Worm (Caenorhabditis elegans): ENCODE results near the gene T06E6.10.

DNA sequence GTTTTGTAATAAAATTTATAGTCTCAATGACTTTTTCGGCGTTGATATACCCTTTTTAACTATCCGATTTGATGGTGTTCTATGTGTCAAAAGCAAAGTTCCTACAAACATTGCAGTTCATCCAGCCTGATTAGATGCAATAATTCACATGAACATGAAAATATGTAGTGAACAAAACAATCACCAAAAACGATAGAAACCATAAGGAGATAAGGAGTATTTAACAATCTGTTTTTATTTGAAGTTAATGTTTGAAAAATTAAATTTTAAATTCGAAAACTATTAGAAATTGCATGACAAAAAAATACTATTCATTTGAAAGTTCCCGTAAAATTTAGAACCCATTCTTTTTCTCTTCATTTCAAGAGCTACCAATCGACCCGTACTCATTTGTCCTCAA is 9.0 kb downstream of the T06E6.10 start, which contains the start of gene fbxa-209:
- TF ChIP-seq nhr-237 (tag; optimal IDR thresholded peaks at IDR 0.05) (no peak), egl-27 (tag; optimal IDR thresholded peaks at IDR 0.05) (no peak), elt-3 (tag; optimal IDR thresholded peaks at IDR 0.05) (no peak), lin-39 (tag; optimal IDR thresholded peaks at IDR 0.05) (no peak), ama-1 (optimal IDR thresholded peaks at IDR 0.05) (no peak), mab-5 (tag; optimal IDR thresholded peaks at IDR 0.05) (no peak), unc-55 (GFP tag; optimal IDR thresholded peaks at IDR 0.05) (no peak), mdl-1 (tag; optimal IDR thresholded peaks at IDR 0.05) (no peak), nhr-11 (tag; optimal IDR thresholded peaks at IDR 0.05) (no peak), lin-11 (tag; optimal IDR thresholded peaks at IDR 0.05) (no peak), snpc-4 (tag; optimal IDR thresholded peaks at IDR 0.05) (no peak)

Measured in whole organism, L2 larva.